Worm (Caenorhabditis elegans): ENCODE results near the gene afmd-2.

afmd-2 gene

DNA sequence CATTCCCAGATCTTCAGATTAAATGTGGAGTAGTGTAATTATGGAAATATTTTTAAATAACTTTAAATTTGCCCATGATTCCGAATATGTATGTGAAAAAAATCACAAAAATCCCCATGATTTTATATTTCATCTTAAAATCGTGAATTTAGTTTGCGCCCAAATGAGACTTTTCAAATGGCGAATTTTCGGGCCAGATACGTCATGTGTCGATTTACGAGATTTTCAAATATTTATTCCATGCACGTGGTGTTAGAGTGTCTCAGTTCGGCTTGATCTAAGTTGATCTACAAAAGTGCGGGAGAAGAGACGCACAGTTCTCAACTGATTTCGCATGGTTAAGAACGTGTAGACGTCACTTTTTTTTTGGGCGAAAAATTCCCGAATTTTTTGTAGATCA lies 26.6 kb upstream of the afmd-2 start, which contains the start of gene Y38H8A.1:
Gene Y38H8A.1 (plus strand): TSS at position 301 of the 400 bp plus-strand sequence.
- no peak for TF ChIP-seq cnd-1 (tag; optimal IDR thresholded peaks at IDR 0.05)
- no peak for TF ChIP-seq unc-120 (tag; optimal IDR thresholded peaks at IDR 0.05; ENCODE audit: poor library complexity, severe bottlenecking)
- no peak for TF ChIP-seq mep-1 (tag; optimal IDR thresholded peaks at IDR 0.05)
- no peak for TF ChIP-seq snpc-4 (tag; optimal IDR thresholded peaks at IDR 0.05)
- TF ChIP-seq ces-1 (GFP tag; optimal IDR thresholded peaks at IDR 0.05), result no peak
- no peak for TF ChIP-seq mls-2 (tag; optimal IDR thresholded peaks at IDR 0.05)
- no peak for TF ChIP-seq unc-39 (tag; optimal IDR thresholded peaks at IDR 0.05)
- no peak for TF ChIP-seq tbx-8 (GFP tag; optimal IDR thresholded peaks at IDR 0.05)
- no peak for TF ChIP-seq elt-3 (tag; optimal IDR thresholded peaks at IDR 0.05)
- TF ChIP-seq elt-1 (tag; optimal IDR thresholded peaks at IDR 0.05; ENCODE audit: borderline replicate concordance, insufficient read depth), result no peak
- no peak for TF ChIP-seq ceh-43 (GFP tag; optimal IDR thresholded peaks at IDR 0.05)
- TF ChIP-seq mab-5 (tag; optimal IDR thresholded peaks at IDR 0.05), result no peak
- no peak for TF ChIP-seq zip-8 (tag; optimal IDR thresholded peaks at IDR 0.05)
- no peak for TF ChIP-seq nhr-237 (tag; optimal IDR thresholded peaks at IDR 0.05)
- no peak for TF ChIP-seq nhr-76 (tag; optimal IDR thresholded peaks at IDR 0.05)
- no peak for TF ChIP-seq blmp-1 (tag; optimal IDR thresholded peaks at IDR 0.05)

- no peak for TF ChIP-seq nhr-28 (tag; optimal IDR thresholded peaks at IDR 0.05)
- no peak for TF ChIP-seq pha-4 (tag; optimal IDR thresholded peaks at IDR 0.05)
- no peak for TF ChIP-seq lsy-2 (tag; optimal IDR thresholded peaks at IDR 0.05)
- TF ChIP-seq nhr-2 (tag; optimal IDR thresholded peaks at IDR 0.05), result no peak
- no peak for TF ChIP-seq hlh-1 (tag; optimal IDR thresholded peaks at IDR 0.05)
- no peak for TF ChIP-seq lin-32 (GFP tag; optimal IDR thresholded peaks at IDR 0.05)
- no peak for TF ChIP-seq mab-5 (tag; optimal IDR thresholded peaks at IDR 0.05)
- no peak for TF ChIP-seq elt-1 (tag; optimal IDR thresholded peaks at IDR 0.05; ENCODE audit: borderline replicate concordance, insufficient read depth)
- TF ChIP-seq mls-2 (tag; optimal IDR thresholded peaks at IDR 0.05), result no peak
- TF ChIP-seq ham-2 (GFP tag; optimal IDR thresholded peaks at IDR 0.05), result no peak
- no peak for TF ChIP-seq flh-1 (GFP tag; optimal IDR thresholded peaks at IDR 0.05)
- no peak for TF ChIP-seq cnd-1 (tag; optimal IDR thresholded peaks at IDR 0.05)
- TF ChIP-seq M03D4.4 (tag; optimal IDR thresholded peaks at IDR 0.05), result no peak
- no peak for TF ChIP-seq blmp-1 (tag; optimal IDR thresholded peaks at IDR 0.05)
- no peak for TF ChIP-seq lin-13 (tag; optimal IDR thresholded peaks at IDR 0.05)
- TF ChIP-seq snpc-4 (tag; optimal IDR thresholded peaks at IDR 0.05), result no peak
- no peak for TF ChIP-seq nhr-12 (tag; optimal IDR thresholded peaks at IDR 0.05)
These were observed 25.4 kb upstream of the afmd-2 start for ce11 chrIV:13483596-13483995.

DNA sequence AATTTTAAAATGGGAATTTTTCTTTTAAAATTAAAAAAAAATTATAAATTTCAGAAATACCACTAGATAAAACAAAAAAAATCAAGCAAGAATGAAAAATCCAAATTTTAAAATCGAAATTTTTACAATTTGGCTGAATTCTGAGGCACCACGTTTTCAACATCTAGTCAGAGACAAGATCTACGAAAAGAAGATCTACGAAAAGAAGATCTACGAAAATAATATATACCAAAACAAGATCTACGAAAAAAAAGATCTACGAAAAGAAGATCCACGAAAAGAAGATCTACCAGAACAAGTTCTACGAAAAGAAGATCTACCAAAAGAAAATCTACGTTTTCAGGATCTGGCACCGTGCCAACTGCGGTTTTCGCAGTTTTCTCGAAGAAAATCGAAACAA lies 22.0 kb upstream of the afmd-2 start:
- TF ChIP-seq unc-120 (tag; optimal IDR thresholded peaks at IDR 0.05; ENCODE audit: poor library complexity, severe bottlenecking) (no peak), mls-2 (tag; optimal IDR thresholded peaks at IDR 0.05) (no peak), cnd-1 (tag; optimal IDR thresholded peaks at IDR 0.05) (no peak), M03D4.4 (tag; optimal IDR thresholded peaks at IDR 0.05) (no peak), tbx-8 (GFP tag; optimal IDR thresholded peaks at IDR 0.05) (no peak), sem-2 (GFP tag; optimal IDR thresholded peaks at IDR 0.05) (no peak), nhr-2 (tag; optimal IDR thresholded peaks at IDR 0.05) (no peak), mab-5 (tag; optimal IDR thresholded peaks at IDR 0.05) (no peak)

DNA sequence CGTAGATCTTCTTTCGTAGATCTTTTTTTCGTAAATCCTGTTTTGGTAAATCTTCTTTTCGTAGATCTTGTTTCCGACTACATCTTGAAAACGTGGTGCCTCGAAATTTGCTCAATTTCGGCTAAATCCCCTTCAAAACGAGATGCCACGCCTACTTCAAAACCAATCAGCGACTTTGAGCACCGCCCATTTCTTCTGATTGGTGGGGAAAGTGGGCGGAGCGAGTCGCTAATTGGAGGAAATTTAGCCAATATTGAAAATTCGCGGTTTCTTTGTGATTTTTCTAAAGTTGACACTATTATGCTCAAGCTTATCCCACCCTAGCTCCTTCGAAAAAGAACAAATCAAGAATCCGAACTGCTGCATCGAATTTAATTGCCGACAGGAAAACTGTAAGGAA lies 21.4 kb upstream of the afmd-2 start:
- no peak for TF ChIP-seq snpc-4 (tag; optimal IDR thresholded peaks at IDR 0.05)
- TF ChIP-seq hlh-1 (tag; optimal IDR thresholded peaks at IDR 0.05), result no peak
- no peak for TF ChIP-seq M03D4.4 (tag; optimal IDR thresholded peaks at IDR 0.05)
- no peak for TF ChIP-seq lin-13 (tag; optimal IDR thresholded peaks at IDR 0.05)
- no peak for TF ChIP-seq ces-1 (GFP tag; optimal IDR thresholded peaks at IDR 0.05)
- TF ChIP-seq unc-39 (tag; optimal IDR thresholded peaks at IDR 0.05), result no peak

- TF ChIP-seq hlh-1 (tag; optimal IDR thresholded peaks at IDR 0.05), result no peak
- no peak for TF ChIP-seq unc-62 (GFP tag; optimal IDR thresholded peaks at IDR 0.05)
- no peak for TF ChIP-seq zip-8 (tag; optimal IDR thresholded peaks at IDR 0.05)
- no peak for TF ChIP-seq ceh-83 (GFP tag; optimal IDR thresholded peaks at IDR 0.05)
- no peak for TF ChIP-seq tbx-8 (GFP tag; optimal IDR thresholded peaks at IDR 0.05)
- TF ChIP-seq ztf-11 (tag; optimal IDR thresholded peaks at IDR 0.05), result no peak
- TF ChIP-seq sem-2 (GFP tag; optimal IDR thresholded peaks at IDR 0.05), result no peak
- TF ChIP-seq sptf-1 (tag; optimal IDR thresholded peaks at IDR 0.05), result no peak
- no peak for TF ChIP-seq nhr-2 (tag; optimal IDR thresholded peaks at IDR 0.05)
- no peak for TF ChIP-seq lin-13 (tag; optimal IDR thresholded peaks at IDR 0.05)
- TF ChIP-seq nhr-28 (tag; optimal IDR thresholded peaks at IDR 0.05), result no peak
- no peak for TF ChIP-seq elt-1 (tag; optimal IDR thresholded peaks at IDR 0.05; ENCODE audit: borderline replicate concordance, insufficient read depth)
- TF ChIP-seq blmp-1 (tag; optimal IDR thresholded peaks at IDR 0.05), result no peak
- no peak for TF ChIP-seq mep-1 (tag; optimal IDR thresholded peaks at IDR 0.05)
- no peak for TF ChIP-seq snpc-4 (tag; optimal IDR thresholded peaks at IDR 0.05)
These were observed 16.8 kb upstream of the afmd-2 start, which contains the start of gene Y45F10A.7 for ce11 chrIV:13492271-13492670. Gene Y45F10A.7 (plus strand): TSS chrIV:13492571.

All from whole organism, mixed stage, embryonic.